Fruit fly (Drosophila melanogaster) whole organism, embryonic: Measurements from ENCODE around the gene CG13898.
A peak's percentile ranks its signal among the peaks of the same experiment; 100 is the strongest.

Source experiments
- Bdp1 ChIP-seq: fragments of 200-800 bp; sonication (Bioruptor generic); optimal IDR thresholded peaks from 3 replicates; lab custom pipeline; 2016; ENCODE audit warnings: missing biosample characterization, missing genetic modification characterization
- C15 ChIP-seq: fragments of 200-800 bp; sonication (Bioruptor generic); IDR thresholded peaks from 3 replicates; pipeline ENCODE4 v1.3.6; 2022; ENCODE audit warnings: missing biosample characterization, missing genetic modification characterization
- CG10147 ChIP-seq: fragments of 200-800 bp; sonication (Bioruptor generic); optimal IDR thresholded peaks from 2 replicates; lab custom pipeline; 2019; ENCODE audit warnings: missing biosample characterization, mild to moderate bottlenecking, missing genetic modification characterization, moderate library complexity
- CG11093 ChIP-seq: fragments of 200-800 bp; sonication (Bioruptor generic); IDR thresholded peaks from 3 replicates; pipeline ENCODE4 v1.3.6; 2022; ENCODE audit warnings: missing biosample characterization, missing genetic modification characterization
- CG11247 ChIP-seq: fragments of 200-800 bp; sonication (Bioruptor generic); IDR thresholded peaks from 2 replicates; pipeline ENCODE4 v1.3.6; 2022; ENCODE audit warnings: missing biosample characterization, missing genetic modification characterization
- CG11695 ChIP-seq: fragments of 200-800 bp; sonication (Bioruptor generic); IDR thresholded peaks from 3 replicates; pipeline ENCODE4 v1.3.6; 2022; ENCODE audit warnings: missing biosample characterization, missing genetic modification characterization
- CG12236 ChIP-seq: fragments of 200-800 bp; sonication (Bioruptor generic); optimal IDR thresholded peaks from 2 replicates; lab custom pipeline; 2016; ENCODE audit warnings: missing biosample characterization, missing genetic modification characterization
- CG12391 ChIP-seq: fragments of 200-800 bp; sonication (Bioruptor generic); optimal IDR thresholded peaks from 3 replicates; lab custom pipeline; 2018; ENCODE audit warnings: missing biosample characterization, mild to moderate bottlenecking, missing genetic modification characterization, moderate library complexity
- CG12769 ChIP-seq: fragments of 200-800 bp; sonication (Bioruptor generic); optimal IDR thresholded peaks from 2 replicates; lab custom pipeline; 2019; ENCODE audit warnings: missing biosample characterization, mild to moderate bottlenecking, missing genetic modification characterization, moderate library complexity
- CG13624 ChIP-seq: fragments of 200-800 bp; sonication (Bioruptor generic); optimal IDR thresholded peaks from 2 replicates; lab custom pipeline; 2016; ENCODE audit warnings: missing biosample characterization, missing genetic modification characterization
- CG2120 ChIP-seq: fragments of 200-800 bp; sonication (Bioruptor generic); optimal IDR thresholded peaks from 3 replicates; lab custom pipeline; 2016; ENCODE audit warnings: missing biosample characterization, missing genetic modification characterization
- CG32772 ChIP-seq: fragments of 200-800 bp; sonication (Bioruptor generic); IDR thresholded peaks from 2 replicates; pipeline ENCODE4 v1.3.6; 2022; ENCODE audit warnings: missing biosample characterization, missing genetic modification characterization
- CG34224 ChIP-seq: fragments of 200-800 bp; sonication (Bioruptor generic); IDR thresholded peaks from 3 replicates; pipeline ENCODE4 v1.3.6; 2022; ENCODE audit warnings: missing biosample characterization, missing genetic modification characterization; ENCODE audit not compliant: partially characterized antibody
- CG3847 ChIP-seq: fragments of 200-800 bp; sonication (Bioruptor generic); IDR thresholded peaks from 2 replicates; pipeline ENCODE4 v1.3.6; 2022; ENCODE audit warnings: missing biosample characterization, missing genetic modification characterization
- CG5245 ChIP-seq: fragments of 200-800 bp; sonication (Bioruptor generic); optimal IDR thresholded peaks from 3 replicates; lab custom pipeline; 2016; ENCODE audit warnings: missing biosample characterization, missing genetic modification characterization
- CG6791 ChIP-seq: fragments of 200-800 bp; sonication (Bioruptor generic); IDR thresholded peaks from 3 replicates; pipeline ENCODE4 v1.3.6; 2022; ENCODE audit warnings: missing biosample characterization, missing genetic modification characterization; ENCODE audit not compliant: partially characterized antibody
- CG8388 ChIP-seq: fragments of 200-800 bp; sonication (Bioruptor generic); optimal IDR thresholded peaks from 2 replicates; lab custom pipeline; 2019; ENCODE audit warnings: missing biosample characterization, mild to moderate bottlenecking, missing genetic modification characterization, moderate library complexity
- CG9932 ChIP-seq: fragments of 200-800 bp; sonication (Bioruptor generic); IDR thresholded peaks from 2 replicates; pipeline ENCODE4 v1.3.6; 2022; ENCODE audit warnings: missing biosample characterization, missing genetic modification characterization
- CoRest ChIP-seq: fragments of 200-800 bp; sonication (Bioruptor generic); optimal IDR thresholded peaks from 3 replicates; lab custom pipeline; 2018; ENCODE audit warnings: missing biosample characterization, mild to moderate bottlenecking, missing genetic modification characterization, moderate library complexity
- Dip2 ChIP-seq: fragments of 200-800 bp; sonication (Bioruptor generic); IDR thresholded peaks from 2 replicates; pipeline ENCODE4 v1.3.6; 2022; ENCODE audit warnings: missing biosample characterization, missing genetic modification characterization
- Eip74EF ChIP-seq, 2 experiments: fragments of 200-800 bp in 1 of 2; fragments of >200 bp in 1 of 2; sonication (Bioruptor generic) in 1 of 2; optimal IDR thresholded peaks; 2 replicates each; lab custom pipeline; 2017 to 2019; ENCODE audit warnings: missing biosample characterization in 2 of 2, missing genetic modification characterization in 2 of 2, mild to moderate bottlenecking in 1 of 2, moderate library complexity in 1 of 2
- Fer1 ChIP-seq: fragments of 200-800 bp; sonication (Bioruptor generic); optimal IDR thresholded peaks from 2 replicates; lab custom pipeline; 2017; ENCODE audit warnings: missing biosample characterization, mild to moderate bottlenecking, missing genetic modification characterization
- Hr78 ChIP-seq, 2 experiments: fragments of 200-800 bp in 1 of 2; fragments of >200 bp in 1 of 2; sonication (Bioruptor generic) in 1 of 2; optimal IDR thresholded peaks; 2 replicates each; lab custom pipeline; 2017 to 2019; ENCODE audit warnings: missing biosample characterization in 2 of 2, missing genetic modification characterization in 2 of 2, mild to moderate bottlenecking in 1 of 2, moderate library complexity in 1 of 2
- Myb ChIP-seq: fragments of 200-800 bp; sonication (Bioruptor generic); optimal IDR thresholded peaks from 2 replicates; lab custom pipeline; 2016; ENCODE audit warnings: missing biosample characterization, missing genetic modification characterization
- Nf-YA ChIP-seq: fragments of 200-800 bp; sonication (Bioruptor generic); IDR thresholded peaks from 2 replicates; pipeline ENCODE4 v1.3.6; 2022; ENCODE audit warnings: missing biosample characterization, missing genetic modification characterization
- Oli ChIP-seq: fragments of 200-800 bp; sonication (Bioruptor generic); optimal IDR thresholded peaks from 2 replicates; lab custom pipeline; 2018; ENCODE audit warnings: missing biosample characterization, mild to moderate bottlenecking, missing genetic modification characterization, moderate library complexity
- Pdp1 ChIP-seq, 2 experiments: fragments of 200-800 bp; sonication (Bioruptor generic); optimal IDR thresholded peaks; 3 replicates each; lab custom pipeline; 2016; ENCODE audit warnings: missing biosample characterization in 2 of 2, missing genetic modification characterization in 2 of 2, mild to moderate bottlenecking in 1 of 2, moderate library complexity in 1 of 2
- Sox102F ChIP-seq: fragments of 200-800 bp; sonication (Bioruptor generic); optimal IDR thresholded peaks from 2 replicates; lab custom pipeline; 2018; ENCODE audit warnings: missing biosample characterization, mild to moderate bottlenecking, missing genetic modification characterization, moderate library complexity
- Stat92E ChIP-seq, 3 experiments: fragments of >200 bp in 2 of 3; fragments of 200-800 bp in 1 of 3; sonication (Bioruptor generic) in 1 of 3; optimal IDR thresholded peaks; 2 replicates each; lab custom pipeline; 2017 to 2019; ENCODE audit warnings: missing biosample characterization in 3 of 3, missing genetic modification characterization in 3 of 3, mild to moderate bottlenecking in 1 of 3, moderate library complexity in 1 of 3
- TFAM ChIP-seq: fragments of 200-800 bp; sonication (Bioruptor generic); optimal IDR thresholded peaks from 2 replicates; lab custom pipeline; 2017; ENCODE audit warnings: missing biosample characterization, missing genetic modification characterization, inconsistent platforms
- bab2 ChIP-seq: fragments of 200-800 bp; sonication (Bioruptor generic); optimal IDR thresholded peaks from 2 replicates; lab custom pipeline; 2016; ENCODE audit warnings: missing biosample characterization, missing genetic modification characterization
- bbx ChIP-seq: fragments of 200-800 bp; sonication (Bioruptor generic); IDR thresholded peaks from 2 replicates; pipeline ENCODE4 v1.3.6; 2022; ENCODE audit warnings: missing biosample characterization, missing genetic modification characterization; ENCODE audit not compliant: partially characterized antibody
- caup ChIP-seq: fragments of 200-800 bp; sonication (Bioruptor generic); optimal IDR thresholded peaks from 3 replicates; lab custom pipeline; 2017; ENCODE audit warnings: missing biosample characterization, mild to moderate bottlenecking, missing genetic modification characterization, moderate library complexity; ENCODE audit not compliant: severe bottlenecking
- dm ChIP-seq: fragments of 200-800 bp; sonication (Bioruptor generic); optimal IDR thresholded peaks from 3 replicates; lab custom pipeline; 2016; ENCODE audit warnings: missing biosample characterization, missing genetic modification characterization
- gem ChIP-seq: fragments of 200-800 bp; sonication (Bioruptor generic); optimal IDR thresholded peaks from 2 replicates; lab custom pipeline; 2019; ENCODE audit warnings: missing biosample characterization, mild to moderate bottlenecking, missing genetic modification characterization, moderate library complexity
- grau ChIP-seq: fragments of 200-800 bp; optimal IDR thresholded peaks from 3 replicates; lab custom pipeline; 2019; ENCODE audit warnings: missing biosample characterization, mild to moderate bottlenecking, missing genetic modification characterization, moderate library complexity
- hkb ChIP-seq, 2 experiments: fragments of 200-800 bp in 1 of 2; fragments of >200 bp in 1 of 2; sonication (Bioruptor generic) in 1 of 2; IDR thresholded peaks in 1 of 2; optimal IDR thresholded peaks in 1 of 2; 2 replicates each; pipeline versions ENCODE4 v1.3.6 to Lab custom; 2017 to 2022; ENCODE audit warnings: missing biosample characterization in 1 of 2, missing genetic modification characterization in 1 of 2
- hth ChIP-seq: fragments of >200 bp; optimal IDR thresholded peaks from 2 replicates; lab custom pipeline; 2017; ENCODE audit warnings: inconsistent platforms
- ind ChIP-seq: fragments of 200-800 bp; sonication (Bioruptor generic); optimal IDR thresholded peaks from 3 replicates; lab custom pipeline; 2016; ENCODE audit warnings: missing biosample characterization, missing genetic modification characterization
- mirr ChIP-seq: fragments of 200-800 bp; sonication (Bioruptor generic); optimal IDR thresholded peaks from 3 replicates; lab custom pipeline; 2018; ENCODE audit warnings: missing biosample characterization, mild to moderate bottlenecking, missing genetic modification characterization
- nerfin-2 ChIP-seq: fragments of 200-800 bp; sonication (Bioruptor generic); IDR thresholded peaks from 2 replicates; pipeline ENCODE4 v1.3.6; 2022; ENCODE audit warnings: missing biosample characterization, missing genetic modification characterization; ENCODE audit not compliant: partially characterized antibody
- p53 ChIP-seq: fragments of 200-800 bp; sonication (Bioruptor generic); optimal IDR thresholded peaks from 2 replicates; lab custom pipeline; 2016; ENCODE audit warnings: missing biosample characterization, missing genetic modification characterization
- pb ChIP-seq: fragments of 200-800 bp; sonication (Bioruptor generic); optimal IDR thresholded peaks from 3 replicates; lab custom pipeline; 2016; ENCODE audit warnings: missing biosample characterization, missing genetic modification characterization
- ranshi ChIP-seq: fragments of 200-800 bp; sonication (Bioruptor generic); IDR thresholded peaks from 2 replicates; pipeline ENCODE4 v1.3.6; 2022; ENCODE audit warnings: missing biosample characterization, missing genetic modification characterization
- run ChIP-seq: fragments of 200-800 bp; sonication (Bioruptor generic); optimal IDR thresholded peaks from 3 replicates; lab custom pipeline; 2018; ENCODE audit warnings: missing biosample characterization, mild to moderate bottlenecking, missing genetic modification characterization
- sima ChIP-seq: fragments of 200-800 bp; sonication (Bioruptor generic); optimal IDR thresholded peaks from 2 replicates; lab custom pipeline; 2016; ENCODE audit warnings: missing biosample characterization, missing genetic modification characterization
- zfh1 ChIP-seq: fragments of 200-800 bp; sonication (Bioruptor generic); IDR thresholded peaks from 3 replicates; pipeline ENCODE4 v1.3.6; 2022; ENCODE audit warnings: missing biosample characterization, missing genetic modification characterization

Gene CG13898

dm6 chr3L:784111-784960, 19.5 kb downstream of the CG13898 start (continued):
- TF ChIP-seq Bdp1 (GFP tag; lab: Kevin White, UChicago) (peak; percentile 34), bab2 (GFP tag; lab: Kevin White, UChicago) (peak; percentile 70), CG6791 (no peak), Sox102F (GFP tag; lab: Kevin White, UChicago) (peak; percentile 81), CG10147 (peak; percentile 30), nerfin-2 (GFP tag; lab: Robert Waterston, UW) (no peak), C15 (GFP tag; lab: Robert Waterston, UW) (no peak), Oli (peak; percentile 77), ind (GFP tag; lab: Kevin White, UChicago) (peak; percentile 75), p53 (no peak), Myb (GFP tag; lab: Kevin White, UChicago) (peak; percentile 62), dm (peak; percentile 52), CG8388 (GFP tag; lab: Kevin White, UChicago) (peak; percentile 50), gem (tag; lab: Kevin White, UChicago) (peak; percentile 73), CG3847 (GFP tag; lab: Robert Waterston, UW) (peak; percentile 71), run (no peak), CG32772 (peak; percentile 72), Hr78 (GFP tag; optimal IDR thresholded peaks at IDR 0.05; lab: Kevin White, UChicago) (no peak), Pdp1 (GFP tag; optimal IDR thresholded peaks at IDR 0.05; lab: Kevin White, UChicago) (peak; percentile 63 to 65), sima (GFP tag; lab: Kevin White, UChicago) (peak; percentile 31), ranshi (GFP tag; lab: Robert Waterston, UW) (peak; percentile 70; the same call in 1 of the 2 replicates), CG11695 (GFP tag; lab: Robert Waterston, UW) (peak; percentile 71; the same call in 2 of the 3 replicates), CoRest (tag; lab: Kevin White, UChicago) (peak; percentile 71), CG12236 (peak; percentile 33), hkb (optimal IDR thresholded peaks at IDR 0.05; lab: Kevin White, UChicago) (no peak), hkb (GFP tag; IDR thresholded peaks at IDR 0.05; lab: Robert Waterston, UW) (peak; percentile 71), zfh1 (GFP tag; lab: Robert Waterston, UW) (peak; percentile 78), hth (lab: Kevin White, UChicago) (no peak), Dip2 (GFP tag; lab: Robert Waterston, UW) (0 out of 2 replicates have a peak, but pooled peaks have one; percentile 25), CG5245 (GFP tag; lab: Kevin White, UChicago) (peak; percentile 64), CG13624 (GFP tag; lab: Kevin White, UChicago) (peak; percentile 57), Eip74EF (GFP tag; optimal IDR thresholded peaks at IDR 0.05; lab: Kevin White, UChicago) (no peak), pb (GFP tag; lab: Kevin White, UChicago) (peak; percentile 54), CG12769 (peak; percentile 87), Fer1 (GFP tag; lab: Kevin White, UChicago) (peak; percentile 58), grau (tag; lab: Kevin White, UChicago) (peak; percentile 72), CG12391 (tag; lab: Kevin White, UChicago) (peak; percentile 51), caup (GFP tag; lab: Kevin White, UChicago) (peak; percentile 37), TFAM (GFP tag; lab: Kevin White, UChicago) (peak; percentile 12), CG2120 (GFP tag; lab: Kevin White, UChicago) (peak; percentile 79), Nf-YA (GFP tag; lab: Robert Waterston, UW) (0 out of 2 replicates have a peak, but pooled peaks have one; percentile 27), CG34224 (no peak), bbx (GFP tag; lab: Robert Waterston, UW) (no peak), CG11247 (peak; percentile 65; the same call in 1 of the 2 replicates), CG9932 (peak; percentile 64), mirr (GFP tag; lab: Kevin White, UChicago) (peak; percentile 15), Stat92E (GFP tag; optimal IDR thresholded peaks at IDR 0.05; lab: Kevin White, UChicago) (no peak), CG11093 (GFP tag; lab: Robert Waterston, UW) (peak; percentile 68)
